Worm (Caenorhabditis elegans) whole organism, late embryonic: ENCODE results near the gene srtx-1.

Source experiments
- C38D4.7 ChIP-seq: fragments of 200-800 bp; sonication (Bioruptor generic); optimal IDR thresholded peaks from 2 replicates; lab custom pipeline; 2018; ENCODE audit warnings: mild to moderate bottlenecking, missing genetic modification characterization, moderate library complexity, missing compliant biosample characterization
- F13H6.1 ChIP-seq: sonication (generic microtip); optimal IDR thresholded peaks from 2 replicates; lab custom pipeline; 2016; ENCODE audit warnings: missing genetic modification characterization, missing compliant biosample characterization
- K09A11.1 ChIP-seq: sonication (generic microtip); optimal IDR thresholded peaks from 2 replicates; lab custom pipeline; 2017; ENCODE audit warnings: antibody characterized with exemption, mild to moderate bottlenecking, missing genetic modification characterization, missing compliant biosample characterization; ENCODE audit not compliant: insufficient read depth
- T23F11.4 ChIP-seq: fragments of 200-800 bp; sonication (Bioruptor generic); optimal IDR thresholded peaks from 2 replicates; lab custom pipeline; 2018; ENCODE audit warnings: mild to moderate bottlenecking, missing genetic modification characterization, missing compliant biosample characterization
- ahr-1 ChIP-seq: sonication (generic microtip); optimal IDR thresholded peaks from 2 replicates; lab custom pipeline; 2016; ENCODE audit warnings: missing genetic modification characterization, missing compliant biosample characterization
- ama-1 ChIP-seq: fragments of 150-350 bp; optimal IDR thresholded peaks from 2 replicates; lab custom pipeline; 2014
- ceh-18 ChIP-seq: sonication (generic microtip); optimal IDR thresholded peaks from 2 replicates; lab custom pipeline; 2016; ENCODE audit warnings: missing genetic modification characterization, missing compliant biosample characterization
- ceh-19 ChIP-seq: fragments of 200-800 bp; sonication (Bioruptor generic); optimal IDR thresholded peaks from 2 replicates; lab custom pipeline; 2018; ENCODE audit warnings: mild to moderate bottlenecking, missing genetic modification characterization, missing compliant biosample characterization
- ceh-2 ChIP-seq: sonication (generic microtip); optimal IDR thresholded peaks from 2 replicates; lab custom pipeline; 2016; ENCODE audit warnings: missing genotype, missing genetic modification characterization, missing compliant biosample characterization
- ceh-22 ChIP-seq: sonication (generic microtip); optimal IDR thresholded peaks from 2 replicates; lab custom pipeline; 2017; ENCODE audit warnings: missing biosample characterization, missing genetic modification characterization
- ceh-30 ChIP-seq: fragments of 150-350 bp; optimal IDR thresholded peaks from 2 replicates; lab custom pipeline; 2014; ENCODE audit warnings: missing biosample characterization, missing genetic modification characterization
- ceh-31 ChIP-seq: sonication (generic microtip); optimal IDR thresholded peaks from 2 replicates; lab custom pipeline; 2016; ENCODE audit warnings: missing genetic modification characterization, missing compliant biosample characterization
- ceh-48 ChIP-seq: sonication (generic microtip); optimal IDR thresholded peaks from 2 replicates; lab custom pipeline; 2016; ENCODE audit warnings: missing genetic modification characterization, inconsistent platforms, missing compliant biosample characterization
- ceh-6 ChIP-seq: fragments of 200-800 bp; sonication (Bioruptor generic); optimal IDR thresholded peaks from 2 replicates; lab custom pipeline; 2018; ENCODE audit warnings: mild to moderate bottlenecking, missing genetic modification characterization, missing compliant biosample characterization
- elt-4 ChIP-seq: sonication (generic microtip); optimal IDR thresholded peaks from 2 replicates; lab custom pipeline; 2016; ENCODE audit warnings: missing genetic modification characterization, missing compliant biosample characterization
- ets-4 ChIP-seq: sonication (generic microtip); optimal IDR thresholded peaks from 2 replicates; lab custom pipeline; 2016; ENCODE audit warnings: missing genetic modification characterization, missing compliant biosample characterization
- eyg-1 ChIP-seq: sonication (generic microtip); optimal IDR thresholded peaks from 2 replicates; lab custom pipeline; 2016; ENCODE audit warnings: missing genotype, missing genetic modification characterization, missing compliant biosample characterization
- fkh-10 ChIP-seq: fragments of 150-350 bp; optimal IDR thresholded peaks from 2 replicates; lab custom pipeline; 2014; ENCODE audit warnings: missing biosample characterization, missing genetic modification reagents, missing genetic modification characterization
- hlh-13 ChIP-seq: fragments of 200-800 bp; sonication (Bioruptor generic); optimal IDR thresholded peaks from 2 replicates; lab custom pipeline; 2018; ENCODE audit warnings: mild to moderate bottlenecking, missing genetic modification characterization, missing compliant biosample characterization
- hlh-6 ChIP-seq: sonication (generic microtip); optimal IDR thresholded peaks from 2 replicates; lab custom pipeline; 2016; ENCODE audit warnings: missing genotype, missing genetic modification characterization, missing compliant biosample characterization
- lim-6 ChIP-seq: sonication (generic microtip); optimal IDR thresholded peaks from 2 replicates; lab custom pipeline; 2016; ENCODE audit warnings: missing genetic modification characterization, missing compliant biosample characterization
- lin-11 ChIP-seq: fragments of 200-800 bp; sonication (Bioruptor generic); optimal IDR thresholded peaks from 2 replicates; lab custom pipeline; 2018; ENCODE audit warnings: mild to moderate bottlenecking, missing genetic modification characterization, missing compliant biosample characterization
- madf-2 ChIP-seq: sonication (generic microtip); optimal IDR thresholded peaks from 2 replicates; lab custom pipeline; 2017; ENCODE audit warnings: missing genetic modification characterization, missing compliant biosample characterization
- mec-3 ChIP-seq: sonication (generic microtip); optimal IDR thresholded peaks from 2 replicates; lab custom pipeline; 2016; ENCODE audit warnings: borderline replicate concordance, missing genetic modification characterization, missing compliant biosample characterization
- nfya-1 ChIP-seq: sonication (generic microtip); optimal IDR thresholded peaks from 2 replicates; lab custom pipeline; 2017; ENCODE audit warnings: missing genetic modification characterization, mild to moderate bottlenecking, missing compliant biosample characterization, antibody characterized with exemption, moderate library complexity
- nhr-11 ChIP-seq: fragments of 150-350 bp; optimal IDR thresholded peaks from 2 replicates; lab custom pipeline; 2014; ENCODE audit warnings: missing biosample characterization, missing genetic modification characterization
- nhr-232 ChIP-seq: sonication (generic microtip); optimal IDR thresholded peaks from 2 replicates; lab custom pipeline; 2016; ENCODE audit warnings: missing genetic modification characterization, missing compliant biosample characterization
- npax-4 ChIP-seq: sonication (generic microtip); optimal IDR thresholded peaks from 2 replicates; lab custom pipeline; 2016; ENCODE audit warnings: missing genetic modification characterization, missing compliant biosample characterization
- pag-3 ChIP-seq: sonication (generic microtip); optimal IDR thresholded peaks from 2 replicates; lab custom pipeline; 2016; ENCODE audit warnings: missing compliant biosample characterization, missing genetic modification characterization, borderline replicate concordance
- pax-1 ChIP-seq: fragments of 150-350 bp; optimal IDR thresholded peaks from 2 replicates; lab custom pipeline; 2014; ENCODE audit warnings: missing biosample characterization, missing genetic modification characterization
- pha-4 ChIP-seq: fragments of 150-350 bp; optimal IDR thresholded peaks from 2 replicates; lab custom pipeline; 2018; ENCODE audit warnings: missing biosample characterization, missing genetic modification reagents, missing genetic modification characterization
- pqm-1 ChIP-seq: sonication (generic microtip); optimal IDR thresholded peaks from 2 replicates; lab custom pipeline; 2016; ENCODE audit warnings: missing genetic modification characterization, missing compliant biosample characterization
- ref-2 ChIP-seq: sonication (generic microtip); optimal IDR thresholded peaks from 2 replicates; lab custom pipeline; 2016; ENCODE audit warnings: missing genetic modification characterization, missing compliant biosample characterization
- rnt-1 ChIP-seq: sonication (generic microtip); optimal IDR thresholded peaks from 2 replicates; lab custom pipeline; 2016; ENCODE audit warnings: missing genetic modification characterization, missing compliant biosample characterization
- sdc-2 ChIP-seq: sonication (generic microtip); optimal IDR thresholded peaks from 2 replicates; lab custom pipeline; 2016; ENCODE audit warnings: missing genotype, missing genetic modification characterization, missing compliant biosample characterization
- sox-2 ChIP-seq: fragments of 200-800 bp; sonication (Bioruptor generic); IDR thresholded peaks from 2 replicates; pipeline ENCODE4 v1.3.6; 2022; ENCODE audit warnings: missing genetic modification reagents, missing genetic modification characterization, missing compliant biosample characterization
- sox-4 ChIP-seq: sonication (generic microtip); optimal IDR thresholded peaks from 2 replicates; lab custom pipeline; 2017; ENCODE audit warnings: mild to moderate bottlenecking, missing genetic modification characterization, inconsistent platforms, missing compliant biosample characterization
- syd-9 ChIP-seq: sonication (generic microtip); optimal IDR thresholded peaks from 2 replicates; lab custom pipeline; 2016; ENCODE audit warnings: mild to moderate bottlenecking, missing genetic modification characterization, moderate library complexity, missing compliant biosample characterization
- unc-3 ChIP-seq, 2 experiments: fragments of 200-800 bp in 1 of 2; sonication (Bioruptor generic) in 1 of 2; sonication (generic microtip) in 1 of 2; conservative IDR thresholded peaks in 1 of 2; optimal IDR thresholded peaks in 1 of 2; 2 replicates each; pipeline versions ENCODE4 v1.3.6 to Lab custom; 2016 to 2022; ENCODE audit warnings: missing compliant biosample characterization in 2 of 2, missing genetic modification characterization in 2 of 2, missing genetic modification reagents in 1 of 2
- unc-42 ChIP-seq: sonication (generic microtip); optimal IDR thresholded peaks from 2 replicates; lab custom pipeline; 2016; ENCODE audit warnings: missing genotype, missing genetic modification characterization, missing compliant biosample characterization
- unc-55 ChIP-seq: sonication (generic microtip); optimal IDR thresholded peaks from 2 replicates; lab custom pipeline; 2017; ENCODE audit warnings: missing biosample characterization, missing genetic modification reagents, missing genetic modification characterization
- ztf-16 ChIP-seq: sonication (generic microtip); optimal IDR thresholded peaks from 2 replicates; lab custom pipeline; 2017; ENCODE audit warnings: missing genetic modification characterization, missing compliant biosample characterization

Gene srtx-1

ce11 chrIV:7402077-7402476 is 18.9 kb upstream of the srtx-1 start (continued):
- TF ChIP-seq hlh-13 (GFP tag; lab: Kevin White, UChicago) (no peak), ceh-48 (tag; lab: Kevin White, UChicago) (peak; percentile 94), ama-1 (lab: Kevin White, UChicago) (no peak), pag-3 (tag; lab: Kevin White, UChicago) (peak; percentile 54), nhr-232 (tag; lab: Kevin White, UChicago) (no peak), K09A11.1 (tag; lab: Kevin White, UChicago) (no peak), nhr-11 (tag; lab: Kevin White, UChicago) (no peak), elt-4 (tag; lab: Kevin White, UChicago) (no peak), T23F11.4 (GFP tag; lab: Kevin White, UChicago) (no peak), ceh-18 (tag; lab: Kevin White, UChicago) (peak; percentile 71), unc-55 (GFP tag; lab: Kevin White, UChicago) (peak; percentile 48), mec-3 (no peak), rnt-1 (tag; lab: Kevin White, UChicago) (peak; percentile 56), ref-2 (tag; lab: Kevin White, UChicago) (no peak)

ce11 chrIV:7403422-7403821 is 17.6 kb upstream of the srtx-1 start:
- TF ChIP-seq unc-42 (tag; lab: Kevin White, UChicago), result peak; percentile 61
- TF ChIP-seq ceh-22 (tag; lab: Kevin White, UChicago), result no peak
- no peak for TF ChIP-seq fkh-10 (GFP tag; lab: Kevin White, UChicago)
- TF ChIP-seq ceh-31 (tag; lab: Kevin White, UChicago), result peak; percentile 11

DNA sequence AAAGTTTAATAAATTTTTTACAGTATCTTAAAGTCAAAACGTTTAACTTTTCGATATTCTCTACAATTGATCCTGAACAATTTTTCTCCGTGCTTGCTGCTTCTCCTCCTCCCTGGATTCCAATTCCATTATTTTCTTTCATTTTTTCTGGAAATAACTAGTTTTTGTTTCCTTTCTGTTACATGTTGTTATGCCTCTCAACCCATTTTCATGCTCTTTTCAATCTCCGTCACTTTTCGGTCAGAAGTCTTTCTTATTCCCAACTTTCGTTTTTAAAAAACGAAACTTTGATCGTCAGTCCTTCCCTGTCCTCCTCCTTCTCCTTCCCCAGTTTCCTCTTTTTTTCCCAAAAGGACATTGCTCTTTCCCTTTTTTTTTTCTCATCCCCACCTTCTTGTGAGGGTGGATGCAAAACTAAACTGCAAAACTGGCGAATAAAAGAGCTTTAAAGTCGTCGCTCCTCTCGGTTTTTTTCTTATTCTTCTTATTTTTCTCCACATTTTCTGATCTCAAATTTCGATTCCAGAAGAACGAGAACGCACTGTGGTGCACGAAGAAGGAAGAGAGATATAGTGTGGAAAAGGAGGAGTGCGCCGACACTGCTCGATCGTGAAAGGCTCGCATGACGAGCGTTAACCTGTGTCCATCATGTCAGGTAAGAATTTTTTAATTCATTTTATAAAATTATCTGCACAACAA is 15.9 kb upstream of the srtx-1 start, which contains the start of the genes C48A7.16 and egl-19:
TSS of gene C48A7.16 (plus strand) at position 544 of the 699 bp plus-strand sequence.
TSS of gene egl-19 (plus strand) at position 649 of the 699 bp plus-strand sequence.
- no peak for TF ChIP-seq lin-11 (tag; lab: Kevin White, UChicago)
- TF ChIP-seq ceh-19 (GFP tag; lab: Kevin White, UChicago), result no peak
- no peak for TF ChIP-seq ceh-18 (tag; lab: Kevin White, UChicago)
- TF ChIP-seq ahr-1, result no peak
- no peak for TF ChIP-seq ceh-31 (tag; lab: Kevin White, UChicago)
- TF ChIP-seq mec-3, result no peak
- TF ChIP-seq nfya-1, result no peak
- no peak for TF ChIP-seq ceh-30 (tag; lab: Kevin White, UChicago)
- no peak for TF ChIP-seq pha-4 (tag; lab: Kevin White, UChicago)
- TF ChIP-seq ztf-16 (tag; lab: Kevin White, UChicago), result no peak

- TF ChIP-seq hlh-6 (no peak), ahr-1 (no peak), lim-6 (tag; lab: Kevin White, UChicago) (no peak), T23F11.4 (GFP tag; lab: Kevin White, UChicago) (no peak), pqm-1 (tag; lab: Kevin White, UChicago) (no peak), syd-9 (no peak), unc-3 (GFP tag; conservative IDR thresholded peaks at IDR 0.05; lab: Robert Waterston, UW) (no peak), unc-3 (tag; optimal IDR thresholded peaks at IDR 0.05; lab: Kevin White, UChicago) (no peak), npax-4 (no peak), sox-4 (tag; lab: Kevin White, UChicago) (no peak), eyg-1 (no peak), C38D4.7 (GFP tag; lab: Kevin White, UChicago) (no peak), ceh-2 (tag; lab: Kevin White, UChicago) (no peak), ets-4 (tag; lab: Kevin White, UChicago) (no peak), F13H6.1 (tag; lab: Kevin White, UChicago) (no peak), ceh-6 (GFP tag; lab: Kevin White, UChicago) (no peak), pax-1 (tag; lab: Kevin White, UChicago) (no peak), sox-2 (GFP tag; lab: Robert Waterston, UW) (no peak), sdc-2 (tag; lab: Kevin White, UChicago) (no peak), madf-2 (tag; lab: Kevin White, UChicago) (no peak)
These were observed 14.3 kb upstream of the srtx-1 start for ce11 chrIV:7406690-7407089.
